Worm (Caenorhabditis elegans): ENCODE results near the gene Y45G5AM.5.
A peak's percentile ranks its signal among the peaks of the same experiment; 100 is the strongest.

The Y45G5AM.5 gene

ce11 chrV:4131471-4131939 lies 28.7 kb upstream of the Y45G5AM.5 start, which contains the start of gene nhr-57 (continued):
- TF ChIP-seq lin-39 (tag; optimal IDR thresholded peaks at IDR 0.05) (no peak), duxl-1 (tag; optimal IDR thresholded peaks at IDR 0.05; ENCODE audit: poor library complexity) (no peak), ztf-7 (tag; optimal IDR thresholded peaks at IDR 0.05) (peak; percentile 11), dmd-6 (GFP tag; IDR thresholded peaks at IDR 0.05) (peak; percentile 97), aly-2 (tag; optimal IDR thresholded peaks at IDR 0.05) (no peak), spr-1 (tag; optimal IDR thresholded peaks at IDR 0.05) (no peak), lin-13 (GFP tag; optimal IDR thresholded peaks at IDR 0.05) (no peak), saeg-2 (GFP tag; IDR thresholded peaks at IDR 0.05) (0 out of 2 replicates have a peak, but pooled peaks have one; percentile 54), F10B5.3 (tag; optimal IDR thresholded peaks at IDR 0.05) (no peak), unc-39 (tag; optimal IDR thresholded peaks at IDR 0.05) (no peak), lin-29 (GFP tag; IDR thresholded peaks at IDR 0.05) (no peak), zag-1 (tag; optimal IDR thresholded peaks at IDR 0.05) (no peak), hmg-1.1 (GFP tag; IDR thresholded peaks at IDR 0.05) (no peak), Y105C5A.15 (GFP tag; IDR thresholded peaks at IDR 0.05) (no peak), unc-130 (GFP tag; optimal IDR thresholded peaks at IDR 0.05) (no peak), Y75B8A.6 (GFP tag; IDR thresholded peaks at IDR 0.05) (no peak), nhr-41 (GFP tag; IDR thresholded peaks at IDR 0.05) (no peak), ama-1 (optimal IDR thresholded peaks at IDR 0.05) (no peak), egl-27 (tag; optimal IDR thresholded peaks at IDR 0.05) (no peak)

- TF ChIP-seq lir-3 (tag; optimal IDR thresholded peaks at IDR 0.05) = no peak
- TF ChIP-seq nhr-25 (tag; optimal IDR thresholded peaks at IDR 0.05; ENCODE audit: borderline replicate concordance, insufficient read depth) = no peak
- no peak for TF ChIP-seq gei-8 (GFP tag; optimal IDR thresholded peaks at IDR 0.05)
- TF ChIP-seq R02D3.7 (tag; optimal IDR thresholded peaks at IDR 0.05) = no peak
- no peak for TF ChIP-seq zip-11 (GFP tag; IDR thresholded peaks at IDR 0.05)
These were observed 25.5 kb upstream of the Y45G5AM.5 start, which contains the start of gene lgc-1 for ce11 chrV:4134728-4135127. TSS of gene lgc-1 (plus strand) at chrV:4135028.

- TF ChIP-seq lin-15B (tag; optimal IDR thresholded peaks at IDR 0.05) = no peak
- no peak for TF ChIP-seq saeg-2 (GFP tag; IDR thresholded peaks at IDR 0.05)
- no peak for TF ChIP-seq nhr-6 (tag; optimal IDR thresholded peaks at IDR 0.05)
- no peak for TF ChIP-seq ama-1 (optimal IDR thresholded peaks at IDR 0.05)
- no peak for TF ChIP-seq vab-7 (GFP tag; IDR thresholded peaks at IDR 0.05)
- no peak for TF ChIP-seq ctbp-1 (GFP tag; IDR thresholded peaks at IDR 0.05)
- no peak for TF ChIP-seq F37D6.2 (tag; optimal IDR thresholded peaks at IDR 0.05)
- TF ChIP-seq fkh-10 (GFP tag; optimal IDR thresholded peaks at IDR 0.05) = no peak
- TF ChIP-seq ceh-32 (tag; optimal IDR thresholded peaks at IDR 0.05; ENCODE audit: poor library complexity) = no peak
- no peak for TF ChIP-seq nhr-42 (GFP tag; IDR thresholded peaks at IDR 0.05)
- TF ChIP-seq mdt-29 (GFP tag; IDR thresholded peaks at IDR 0.05) = no peak
- TF ChIP-seq nhr-48 (tag; optimal IDR thresholded peaks at IDR 0.05) = no peak
- no peak for TF ChIP-seq dve-1 (tag; optimal IDR thresholded peaks at IDR 0.05; ENCODE audit: insufficient read depth)
- no peak for TF ChIP-seq tag-97 (GFP tag; IDR thresholded peaks at IDR 0.05)
- TF ChIP-seq mxl-3 (GFP tag; optimal IDR thresholded peaks at IDR 0.05) = no peak
- TF ChIP-seq snpc-4 (tag; optimal IDR thresholded peaks at IDR 0.05) = no peak
- TF ChIP-seq nhr-10 (tag; optimal IDR thresholded peaks at IDR 0.05) = no peak
- TF ChIP-seq zip-2 (tag; optimal IDR thresholded peaks at IDR 0.05) = no peak
- no peak for TF ChIP-seq egl-27 (tag; optimal IDR thresholded peaks at IDR 0.05)
- TF ChIP-seq Y5F2A.4 (GFP tag; optimal IDR thresholded peaks at IDR 0.05) = no peak
These were observed 21.5 kb upstream of the Y45G5AM.5 start, which contains the start of gene lgc-29 for ce11 chrV:4138688-4139087. TSS of gene lgc-29 (plus strand) at chrV:4138988.
